Worm (Caenorhabditis elegans) whole organism, midembryonic: ENCODE results near the gene srh-40.

Experiments
- T22C8.4 ChIP-seq: fragments of 200-800 bp; sonication (Bioruptor generic); IDR thresholded peaks from 2 replicates; pipeline ENCODE4 v1.3.6; 2022; ENCODE audit warnings: missing genetic modification characterization, missing compliant biosample characterization
- flt-1 ChIP-seq: fragments of 200-800 bp; sonication (Bioruptor generic); IDR thresholded peaks from 2 replicates; pipeline ENCODE4 v1.3.6; 2022; ENCODE audit warnings: missing genetic modification characterization, missing compliant biosample characterization
- klf-2 ChIP-seq: fragments of 200-800 bp; sonication (Bioruptor generic); conservative IDR thresholded peaks from 2 replicates; pipeline ENCODE4 v1.3.6; 2022; ENCODE audit warnings: missing genetic modification reagents, missing genetic modification characterization, missing compliant biosample characterization
- med-1 ChIP-seq: sonication (generic microtip); optimal IDR thresholded peaks from 2 replicates; lab custom pipeline; 2017; ENCODE audit warnings: missing genetic modification characterization, mild to moderate bottlenecking, missing compliant biosample characterization, antibody characterized with exemption, missing genetic modification reagents; ENCODE audit not compliant: insufficient read depth
- ref-1 ChIP-seq: fragments of 200-800 bp; sonication (Bioruptor generic); conservative IDR thresholded peaks from 2 replicates; pipeline ENCODE4 v1.3.6; 2022; ENCODE audit warnings: missing genetic modification reagents, missing genetic modification characterization, missing compliant biosample characterization
- tab-1 ChIP-seq: fragments of 200-800 bp; sonication (Bioruptor generic); IDR thresholded peaks from 2 replicates; pipeline ENCODE4 v1.3.6; 2022; ENCODE audit warnings: missing genetic modification characterization, missing compliant biosample characterization
- ztf-23 ChIP-seq: fragments of 200-800 bp; sonication (Bioruptor generic); IDR thresholded peaks from 2 replicates; pipeline ENCODE4 v1.3.6; 2022; ENCODE audit warnings: missing genetic modification reagents, missing genetic modification characterization, missing compliant biosample characterization
- ztf-29 ChIP-seq: fragments of 200-800 bp; sonication (Bioruptor generic); IDR thresholded peaks from 2 replicates; pipeline ENCODE4 v1.3.6; 2022; ENCODE audit warnings: missing genetic modification reagents, missing genetic modification characterization, missing compliant biosample characterization

- TF ChIP-seq ztf-29 (GFP tag; lab: Robert Waterston, UW) (no peak), ztf-23 (no peak), ref-1 (GFP tag; lab: Robert Waterston, UW) (no peak), tab-1 (GFP tag; lab: Robert Waterston, UW) (no peak), med-1 (GFP tag; lab: Kevin White, UChicago) (no peak), T22C8.4 (GFP tag; lab: Robert Waterston, UW) (no peak), klf-2 (GFP tag; lab: Robert Waterston, UW) (no peak), flt-1 (GFP tag; lab: Robert Waterston, UW) (no peak)
Measured at ce11 chrIII:6604317-6604716, 6.3 kb upstream of the srh-40 start.
